Fruit fly (Drosophila melanogaster) whole organism, embryonic: ENCODE data around the gene mRpS10.
A peak's percentile ranks its signal among the peaks of the same experiment; 100 is the strongest.

Source experiments
- ATbp ChIP-seq: fragments of 200-800 bp; sonication (Bioruptor generic); optimal IDR thresholded peaks from 2 replicates; lab custom pipeline; 2017; ENCODE audit warnings: missing biosample characterization, mild to moderate bottlenecking, missing genetic modification characterization, missing genetic modification reagents
- Awh ChIP-seq: fragments of 200-800 bp; sonication (Bioruptor generic); IDR thresholded peaks from 2 replicates; pipeline ENCODE4, ENCODE4 v1.3.6; 2022; ENCODE audit warnings: missing biosample characterization, missing genetic modification characterization
- C15 ChIP-seq: fragments of 200-800 bp; sonication (Bioruptor generic); IDR thresholded peaks from 3 replicates; pipeline ENCODE4 v1.3.6; 2022; ENCODE audit warnings: missing biosample characterization, missing genetic modification characterization
- CG10147 ChIP-seq: fragments of 200-800 bp; sonication (Bioruptor generic); optimal IDR thresholded peaks from 2 replicates; lab custom pipeline; 2019; ENCODE audit warnings: missing biosample characterization, mild to moderate bottlenecking, missing genetic modification characterization, moderate library complexity
- CG10959 ChIP-seq: fragments of 200-800 bp; sonication (Bioruptor generic); IDR thresholded peaks from 2 replicates; pipeline ENCODE4 v1.3.6; 2022; ENCODE audit warnings: missing biosample characterization, missing genetic modification characterization
- CG11085 ChIP-seq: fragments of 200-800 bp; sonication (Bioruptor generic); IDR thresholded peaks from 2 replicates; pipeline ENCODE4 v1.3.6; 2022; ENCODE audit warnings: missing biosample characterization, missing genetic modification characterization
- CG11093 ChIP-seq: fragments of 200-800 bp; sonication (Bioruptor generic); IDR thresholded peaks from 3 replicates; pipeline ENCODE4 v1.3.6; 2022; ENCODE audit warnings: missing biosample characterization, missing genetic modification characterization
- CG1602 ChIP-seq: fragments of 200-800 bp; sonication (Bioruptor generic); optimal IDR thresholded peaks from 3 replicates; lab custom pipeline; 2016; ENCODE audit warnings: missing biosample characterization, missing genetic modification characterization
- CG1647 ChIP-seq: fragments of 200-800 bp; sonication (Bioruptor generic); optimal IDR thresholded peaks from 3 replicates; lab custom pipeline; 2016; ENCODE audit warnings: missing biosample characterization, missing genetic modification characterization
- CG16863 ChIP-seq: fragments of 200-800 bp; sonication (Bioruptor generic); optimal IDR thresholded peaks from 3 replicates; lab custom pipeline; 2016; ENCODE audit warnings: missing biosample characterization, missing genetic modification characterization
- CG17359 ChIP-seq: fragments of 200-800 bp; sonication (Bioruptor generic); optimal IDR thresholded peaks from 3 replicates; lab custom pipeline; 2018; ENCODE audit warnings: missing biosample characterization, mild to moderate bottlenecking, missing genetic modification characterization, moderate library complexity
- CG1832 ChIP-seq: fragments of 200-800 bp; sonication (Bioruptor generic); optimal IDR thresholded peaks from 2 replicates; lab custom pipeline; 2017; ENCODE audit warnings: missing biosample characterization, mild to moderate bottlenecking, missing genetic modification characterization, inconsistent platforms
- CG18476 ChIP-seq: fragments of 200-800 bp; sonication (Bioruptor generic); optimal IDR thresholded peaks from 2 replicates; lab custom pipeline; 2016; ENCODE audit warnings: missing biosample characterization, mild to moderate bottlenecking, missing genetic modification characterization
- CG32532 ChIP-seq: fragments of 200-800 bp; sonication (Bioruptor generic); IDR thresholded peaks from 2 replicates; pipeline ENCODE4 v1.3.6; 2022; ENCODE audit warnings: missing biosample characterization, missing genetic modification characterization
- CG4328 ChIP-seq: fragments of 200-800 bp; sonication (Bioruptor generic); optimal IDR thresholded peaks from 3 replicates; lab custom pipeline; 2017; ENCODE audit warnings: missing biosample characterization, missing genetic modification reagents, missing genetic modification characterization
- CG4854 ChIP-seq: fragments of 200-800 bp; sonication (Bioruptor generic); optimal IDR thresholded peaks from 2 replicates; lab custom pipeline; 2016; ENCODE audit warnings: missing biosample characterization, missing genetic modification characterization, inconsistent platforms
- CG6254 ChIP-seq: fragments of 200-800 bp; sonication (Bioruptor generic); optimal IDR thresholded peaks from 3 replicates; lab custom pipeline; 2017; ENCODE audit warnings: mild to moderate bottlenecking, missing biosample characterization, missing genetic modification reagents, missing genetic modification characterization
- CG7372 ChIP-seq: fragments of 200-800 bp; sonication (Bioruptor generic); IDR thresholded peaks from 2 replicates; pipeline ENCODE4 v1.3.6; 2022; ENCODE audit warnings: missing biosample characterization, missing genetic modification characterization
- CG7745 ChIP-seq: fragments of 200-800 bp; sonication (Bioruptor generic); optimal IDR thresholded peaks from 2 replicates; lab custom pipeline; 2018; ENCODE audit warnings: missing biosample characterization, mild to moderate bottlenecking, missing genetic modification characterization, moderate library complexity
- CG7786 ChIP-seq: fragments of 200-800 bp; sonication (Bioruptor generic); optimal IDR thresholded peaks from 2 replicates; lab custom pipeline; 2016; ENCODE audit warnings: missing biosample characterization, missing genetic modification characterization
- CG8944 ChIP-seq: fragments of 200-800 bp; sonication (Bioruptor generic); optimal IDR thresholded peaks from 3 replicates; lab custom pipeline; 2016; ENCODE audit warnings: missing biosample characterization, missing genetic modification characterization
- D19B ChIP-seq: fragments of 200-800 bp; sonication (Bioruptor generic); optimal IDR thresholded peaks from 2 replicates; lab custom pipeline; 2017; ENCODE audit warnings: missing biosample characterization, mild to moderate bottlenecking, missing genetic modification characterization
- Fer3 ChIP-seq: fragments of 200-800 bp; sonication (Bioruptor generic); optimal IDR thresholded peaks from 2 replicates; lab custom pipeline; 2018; ENCODE audit warnings: missing biosample characterization, mild to moderate bottlenecking, missing genetic modification characterization, moderate library complexity
- HmgZ ChIP-seq: fragments of 200-800 bp; sonication (Bioruptor generic); optimal IDR thresholded peaks from 2 replicates; lab custom pipeline; 2018; ENCODE audit warnings: missing biosample characterization, mild to moderate bottlenecking, missing genetic modification characterization
- NC2β ChIP-seq: fragments of 200-800 bp; sonication (Bioruptor generic); optimal IDR thresholded peaks from 2 replicates; lab custom pipeline; 2016; ENCODE audit warnings: missing biosample characterization, missing genetic modification characterization
- Nf-YC ChIP-seq: fragments of 200-800 bp; optimal IDR thresholded peaks from 3 replicates; lab custom pipeline; 2019; ENCODE audit warnings: missing biosample characterization, mild to moderate bottlenecking, missing genetic modification characterization, moderate library complexity
- NfI ChIP-seq: fragments of 200-800 bp; sonication (Bioruptor generic); optimal IDR thresholded peaks from 3 replicates; lab custom pipeline; 2018; ENCODE audit warnings: missing biosample characterization, mild to moderate bottlenecking, missing genetic modification characterization, moderate library complexity
- Stat92E ChIP-seq, 3 experiments: fragments of >200 bp in 2 of 3; fragments of 200-800 bp in 1 of 3; sonication (Bioruptor generic) in 1 of 3; optimal IDR thresholded peaks; 2 replicates each; lab custom pipeline; 2017 to 2019; ENCODE audit warnings: missing biosample characterization in 3 of 3, missing genetic modification characterization in 3 of 3, mild to moderate bottlenecking in 1 of 3, moderate library complexity in 1 of 3
- Xrp1 ChIP-seq: fragments of 200-800 bp; sonication (Bioruptor generic); IDR thresholded peaks from 2 replicates; pipeline ENCODE4 v1.3.6; 2022; ENCODE audit warnings: missing biosample characterization, missing genetic modification characterization
- YL-1 ChIP-seq: fragments of 200-800 bp; sonication (Bioruptor generic); optimal IDR thresholded peaks from 3 replicates; lab custom pipeline; 2017; ENCODE audit warnings: missing biosample characterization, mild to moderate bottlenecking, missing genetic modification characterization
- ac ChIP-seq: fragments of 200-800 bp; sonication (Bioruptor generic); optimal IDR thresholded peaks from 3 replicates; lab custom pipeline; 2017; ENCODE audit warnings: missing biosample characterization, mild to moderate bottlenecking, missing genetic modification characterization
- aop ChIP-seq: fragments of 200-800 bp; sonication (Bioruptor generic); IDR thresholded peaks from 2 replicates; pipeline ENCODE4 v1.3.6; 2022; ENCODE audit warnings: missing biosample characterization, missing genetic modification characterization
- az2 ChIP-seq: fragments of 200-800 bp; sonication (Bioruptor generic); optimal IDR thresholded peaks from 3 replicates; lab custom pipeline; 2016; ENCODE audit warnings: missing biosample characterization, missing genetic modification characterization
- cad ChIP-seq: fragments of >200 bp; optimal IDR thresholded peaks from 2 replicates; lab custom pipeline; 2017; ENCODE audit warnings: missing biosample characterization, missing genetic modification characterization
- caup ChIP-seq: fragments of 200-800 bp; sonication (Bioruptor generic); optimal IDR thresholded peaks from 3 replicates; lab custom pipeline; 2017; ENCODE audit warnings: missing biosample characterization, mild to moderate bottlenecking, missing genetic modification characterization, moderate library complexity; ENCODE audit not compliant: severe bottlenecking
- ci ChIP-seq: fragments of 200-800 bp; sonication (Bioruptor generic); IDR thresholded peaks from 3 replicates; pipeline ENCODE4 v1.3.6; 2022; ENCODE audit warnings: missing biosample characterization, missing genetic modification characterization
- dpn ChIP-seq, 2 experiments: fragments of 200-800 bp; sonication (Bioruptor generic); optimal IDR thresholded peaks; 3 replicates each; lab custom pipeline; 2016; ENCODE audit warnings: missing biosample characterization in 2 of 2, missing genetic modification characterization in 2 of 2
- fd96Cb ChIP-seq: fragments of 200-800 bp; sonication (Bioruptor generic); optimal IDR thresholded peaks from 2 replicates; lab custom pipeline; 2018; ENCODE audit warnings: missing biosample characterization, mild to moderate bottlenecking, missing genetic modification characterization, moderate library complexity
- inv ChIP-seq: fragments of 200-800 bp; sonication (Bioruptor generic); IDR thresholded peaks from 2 replicates; pipeline ENCODE4 v1.3.6; 2022; ENCODE audit warnings: missing biosample characterization, missing genetic modification characterization; ENCODE audit not compliant: partially characterized antibody
- jigr1 ChIP-seq: fragments of 200-800 bp; sonication (Bioruptor generic); IDR thresholded peaks from 3 replicates; pipeline ENCODE4 v1.3.6; 2022; ENCODE audit warnings: missing biosample characterization, missing genetic modification characterization
- luna ChIP-seq: fragments of 200-800 bp; sonication (Bioruptor generic); optimal IDR thresholded peaks from 2 replicates; lab custom pipeline; 2016; ENCODE audit warnings: missing biosample characterization, missing genetic modification characterization
- pho ChIP-seq: fragments of 200-800 bp; sonication (Bioruptor generic); optimal IDR thresholded peaks from 2 replicates; lab custom pipeline; 2016; ENCODE audit warnings: missing biosample characterization, missing genetic modification characterization
- phol ChIP-seq: fragments of 200-800 bp; sonication (Bioruptor generic); optimal IDR thresholded peaks from 3 replicates; lab custom pipeline; 2018; ENCODE audit warnings: missing biosample characterization, mild to moderate bottlenecking, missing genetic modification characterization, moderate library complexity
- pum ChIP-seq: fragments of 200-800 bp; sonication (Bioruptor generic); optimal IDR thresholded peaks from 2 replicates; lab custom pipeline; 2016; ENCODE audit warnings: missing biosample characterization, missing genetic modification characterization
- pzg ChIP-seq: fragments of 200-800 bp; sonication (Bioruptor generic); optimal IDR thresholded peaks from 3 replicates; lab custom pipeline; 2018; ENCODE audit warnings: missing biosample characterization, mild to moderate bottlenecking, missing genetic modification characterization, moderate library complexity
- scrt ChIP-seq: fragments of 200-800 bp; sonication (Bioruptor generic); optimal IDR thresholded peaks from 2 replicates; lab custom pipeline; 2018; ENCODE audit warnings: missing biosample characterization, mild to moderate bottlenecking, missing genetic modification characterization, moderate library complexity
- sim ChIP-seq: fragments of 200-800 bp; sonication (Bioruptor generic); IDR thresholded peaks from 2 replicates; pipeline ENCODE4 v1.3.6; 2022; ENCODE audit warnings: missing biosample characterization, missing genetic modification characterization
- tio ChIP-seq: fragments of 200-800 bp; sonication (Bioruptor generic); optimal IDR thresholded peaks from 2 replicates; lab custom pipeline; 2017; ENCODE audit warnings: missing biosample characterization, missing genetic modification characterization, inconsistent platforms
- trem ChIP-seq: fragments of 200-800 bp; optimal IDR thresholded peaks from 3 replicates; lab custom pipeline; 2019; ENCODE audit warnings: missing biosample characterization, mild to moderate bottlenecking, missing genetic modification characterization, moderate library complexity
- zfh2 ChIP-seq: fragments of 200-800 bp; sonication (Bioruptor generic); optimal IDR thresholded peaks from 2 replicates; lab custom pipeline; 2016; ENCODE audit warnings: missing biosample characterization, missing genetic modification characterization

The mRpS10 gene

DNA sequence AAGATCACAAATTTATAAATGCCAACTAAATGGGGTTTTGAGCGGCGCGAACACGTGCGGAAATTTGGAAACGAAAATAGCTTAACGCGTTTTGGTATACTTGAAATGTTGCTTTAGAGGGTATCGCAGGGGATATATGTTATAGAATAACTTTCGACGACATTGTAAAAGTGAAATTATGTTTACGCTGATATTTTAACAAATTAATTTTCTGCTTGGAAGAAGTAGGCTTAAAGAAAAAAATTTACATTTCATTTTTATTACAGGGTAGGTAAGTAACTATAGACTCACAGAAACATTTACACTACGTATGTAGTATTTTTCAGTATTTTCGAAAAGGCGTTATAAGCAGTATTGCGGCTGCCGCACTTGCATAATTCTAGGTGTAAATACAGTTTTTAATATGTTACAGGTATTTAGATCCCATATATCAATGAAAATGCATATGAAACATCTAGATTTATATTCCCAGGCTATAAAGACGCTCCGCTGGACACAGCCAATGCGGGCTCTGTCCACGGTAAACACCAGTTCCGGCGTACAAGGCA is at the start of gene mRpS10, which contains the start of gene Art3 (continued):
- TF ChIP-seq CG1602 (peak; percentile 100), pzg (peak; percentile 76), ac (GFP tag; lab: Kevin White, UChicago) (peak; percentile 100), aop (GFP tag; lab: Robert Waterston, UW) (peak; percentile 98), tio (GFP tag; lab: Kevin White, UChicago) (peak; percentile 100), pho (GFP tag; lab: Kevin White, UChicago) (peak; percentile 100), CG7786 (GFP tag; lab: Kevin White, UChicago) (peak; percentile 100), HmgZ (tag; lab: Kevin White, UChicago) (peak; percentile 100), CG17359 (tag; lab: Kevin White, UChicago) (peak; percentile 100), pum (GFP tag; lab: Kevin White, UChicago) (peak; percentile 100), Stat92E (GFP tag; optimal IDR thresholded peaks at IDR 0.05; lab: Kevin White, UChicago) (peak in 1 of 3 experiments; percentile 100), D19B (peak; percentile 100), C15 (peak; percentile 100), NC2β (GFP tag; lab: Kevin White, UChicago) (peak; percentile 100), caup (GFP tag; lab: Kevin White, UChicago) (peak; percentile 100), NfI (GFP tag; lab: Kevin White, UChicago) (peak; percentile 100), trem (tag; lab: Kevin White, UChicago) (peak; percentile 98), CG10959 (peak; percentile 100), sim (GFP tag; lab: Robert Waterston, UW) (peak; percentile 100), CG10147 (GFP tag; lab: Kevin White, UChicago) (peak; percentile 100), CG7745 (tag; lab: Kevin White, UChicago) (peak; percentile 99), CG16863 (GFP tag; lab: Kevin White, UChicago) (peak; percentile 100), CG4328 (peak; percentile 100), Xrp1 (GFP tag; lab: Robert Waterston, UW) (peak; percentile 100), CG1832 (GFP tag; lab: Kevin White, UChicago) (no peak), fd96Cb (tag; lab: Kevin White, UChicago) (peak; percentile 100), CG32532 (GFP tag; lab: Robert Waterston, UW) (peak; percentile 100), ci (GFP tag; lab: Robert Waterston, UW) (peak; percentile 100), CG1647 (GFP tag; lab: Kevin White, UChicago) (peak; percentile 100), luna (GFP tag; lab: Kevin White, UChicago) (peak; percentile 99), Nf-YC (peak; percentile 96), cad (no peak), Fer3 (tag; lab: Kevin White, UChicago) (peak; percentile 100), zfh2 (GFP tag; lab: Kevin White, UChicago) (peak; percentile 100), ATbp (GFP tag; lab: Kevin White, UChicago) (peak; percentile 99), inv (no peak), jigr1 (peak; percentile 99), YL-1 (GFP tag; lab: Kevin White, UChicago) (peak; percentile 100), CG7372 (peak; percentile 100), CG11085 (GFP tag; lab: Robert Waterston, UW) (peak; percentile 100), Awh (GFP tag; lab: Robert Waterston, UW) (peak; percentile 100), CG6254 (GFP tag; lab: Kevin White, UChicago) (peak; percentile 98), scrt (peak; percentile 99), CG18476 (peak; percentile 99), phol (tag; lab: Kevin White, UChicago) (peak; percentile 100), CG4854 (GFP tag; lab: Kevin White, UChicago) (peak; percentile 100), az2 (GFP tag; lab: Kevin White, UChicago) (peak; percentile 100), CG8944 (GFP tag; lab: Kevin White, UChicago) (peak; percentile 100), CG11093 (GFP tag; lab: Robert Waterston, UW) (peak; percentile 100), dpn (GFP tag; optimal IDR thresholded peaks at IDR 0.05; lab: Kevin White, UChicago) (peak; percentile 100)
